Worm (Caenorhabditis elegans): ENCODE measurements around the gene sra-11.

sra-11 gene

ce11 chrII:10910219-10910618, at the start of gene sra-11:
Gene sra-11 (minus strand): TSS chrII:10910319.
- TF ChIP-seq hmg-4 (GFP tag; optimal IDR thresholded peaks at IDR 0.05) (no peak), flt-1 (GFP tag; IDR thresholded peaks at IDR 0.05) (no peak)

ce11 chrII:10959676-10960075, 49.6 kb upstream of the sra-11 start:
- TF ChIP-seq tra-4 (tag; optimal IDR thresholded peaks at IDR 0.05), result no peak
- TF ChIP-seq ceh-36 (tag; optimal IDR thresholded peaks at IDR 0.05), result no peak
- no peak for TF ChIP-seq F13C5.2 (tag; optimal IDR thresholded peaks at IDR 0.05)
- TF ChIP-seq aly-1 (tag; optimal IDR thresholded peaks at IDR 0.05), result no peak
- no peak for TF ChIP-seq flt-1 (GFP tag; IDR thresholded peaks at IDR 0.05)
- no peak for TF ChIP-seq tbx-37 (GFP tag; conservative IDR thresholded peaks at IDR 0.05)
- no peak for TF ChIP-seq tbx-11 (GFP tag; IDR thresholded peaks at IDR 0.05)
- TF ChIP-seq scrt-1 (GFP tag; IDR thresholded peaks at IDR 0.05), result no peak
- no peak for TF ChIP-seq pes-1 (GFP tag; IDR thresholded peaks at IDR 0.05)
- no peak for TF ChIP-seq ets-7 (tag; optimal IDR thresholded peaks at IDR 0.05)

ce11 chrII:10959138-10959537, 49.0 kb upstream of the sra-11 start:
- TF ChIP-seq tra-4 (tag; optimal IDR thresholded peaks at IDR 0.05), result no peak
- TF ChIP-seq ceh-36 (tag; optimal IDR thresholded peaks at IDR 0.05), result no peak
- no peak for TF ChIP-seq scrt-1 (GFP tag; IDR thresholded peaks at IDR 0.05)
- no peak for TF ChIP-seq flt-1 (GFP tag; IDR thresholded peaks at IDR 0.05)

- no peak for TF ChIP-seq hmg-4 (GFP tag; optimal IDR thresholded peaks at IDR 0.05)
- no peak for TF ChIP-seq ama-1 (optimal IDR thresholded peaks at IDR 0.05)
- no peak for TF ChIP-seq F13C5.2 (tag; optimal IDR thresholded peaks at IDR 0.05)
- no peak for TF ChIP-seq ceh-36 (tag; optimal IDR thresholded peaks at IDR 0.05)
- no peak for TF ChIP-seq scrt-1 (GFP tag; IDR thresholded peaks at IDR 0.05)
- no peak for TF ChIP-seq tra-4 (tag; optimal IDR thresholded peaks at IDR 0.05)
- no peak for TF ChIP-seq ets-7 (tag; optimal IDR thresholded peaks at IDR 0.05)
- no peak for TF ChIP-seq sea-1 (GFP tag; conservative IDR thresholded peaks at IDR 0.05)
- TF ChIP-seq tbx-11 (GFP tag; IDR thresholded peaks at IDR 0.05), result no peak
- no peak for TF ChIP-seq ceh-13 (GFP tag; optimal IDR thresholded peaks at IDR 0.05)
- no peak for TF ChIP-seq pes-1 (GFP tag; IDR thresholded peaks at IDR 0.05)
- no peak for TF ChIP-seq hnd-1 (tag; optimal IDR thresholded peaks at IDR 0.05)
- no peak for TF ChIP-seq aly-1 (tag; optimal IDR thresholded peaks at IDR 0.05)
- TF ChIP-seq hmbx-1 (tag; optimal IDR thresholded peaks at IDR 0.05), result no peak
- TF ChIP-seq tbx-37 (GFP tag; conservative IDR thresholded peaks at IDR 0.05), result no peak
- TF ChIP-seq flt-1 (GFP tag; IDR thresholded peaks at IDR 0.05), result no peak
- TF ChIP-seq B0310.2 (tag; optimal IDR thresholded peaks at IDR 0.05), result no peak
Observed at ce11 chrII:10956793-10957192, 46.7 kb upstream of the sra-11 start, which contains the start of gene R03D7.8. Gene R03D7.8 (minus strand): TSS chrII:10956893.

- TF ChIP-seq tbx-11 (GFP tag; IDR thresholded peaks at IDR 0.05) (no peak), tra-4 (tag; optimal IDR thresholded peaks at IDR 0.05) (no peak), F13C5.2 (tag; optimal IDR thresholded peaks at IDR 0.05) (no peak), pes-1 (GFP tag; IDR thresholded peaks at IDR 0.05) (no peak), ets-7 (tag; optimal IDR thresholded peaks at IDR 0.05) (no peak), flt-1 (GFP tag; IDR thresholded peaks at IDR 0.05) (no peak), hmg-4 (GFP tag; optimal IDR thresholded peaks at IDR 0.05) (no peak), tbx-37 (GFP tag; conservative IDR thresholded peaks at IDR 0.05) (no peak), ceh-36 (tag; optimal IDR thresholded peaks at IDR 0.05) (no peak), ceh-13 (GFP tag; optimal IDR thresholded peaks at IDR 0.05) (no peak), hmbx-1 (tag; optimal IDR thresholded peaks at IDR 0.05) (no peak), ama-1 (optimal IDR thresholded peaks at IDR 0.05) (no peak), sea-1 (GFP tag; conservative IDR thresholded peaks at IDR 0.05) (no peak), hnd-1 (tag; optimal IDR thresholded peaks at IDR 0.05) (no peak), B0310.2 (tag; optimal IDR thresholded peaks at IDR 0.05) (no peak), scrt-1 (GFP tag; IDR thresholded peaks at IDR 0.05) (no peak), aly-1 (tag; optimal IDR thresholded peaks at IDR 0.05) (no peak)
Observed at ce11 chrII:10955114-10955513, 45.0 kb upstream of the sra-11 start.

ce11 chrII:10953065-10953464, 42.9 kb upstream of the sra-11 start, which contains the start of gene nos-1:
Gene nos-1 (minus strand): TSS chrII:10953165.
- TF ChIP-seq hmbx-1 (tag; optimal IDR thresholded peaks at IDR 0.05) (no peak), sea-1 (GFP tag; conservative IDR thresholded peaks at IDR 0.05) (no peak), hnd-1 (tag; optimal IDR thresholded peaks at IDR 0.05) (no peak), tbx-11 (GFP tag; IDR thresholded peaks at IDR 0.05) (no peak), tra-4 (tag; optimal IDR thresholded peaks at IDR 0.05) (no peak), ama-1 (optimal IDR thresholded peaks at IDR 0.05) (no peak), ceh-36 (tag; optimal IDR thresholded peaks at IDR 0.05) (no peak), pes-1 (GFP tag; IDR thresholded peaks at IDR 0.05) (no peak), F13C5.2 (tag; optimal IDR thresholded peaks at IDR 0.05) (no peak), B0310.2 (tag; optimal IDR thresholded peaks at IDR 0.05) (no peak)

- TF ChIP-seq tra-4 (tag; optimal IDR thresholded peaks at IDR 0.05), result no peak
Observed at ce11 chrII:10950107-10950679, 40.1 kb upstream of the sra-11 start, which contains the start of gene gst-5. Gene gst-5 (plus strand): TSS chrII:10950352.

- no peak for TF ChIP-seq ama-1 (optimal IDR thresholded peaks at IDR 0.05)
Observed at ce11 chrII:10949383-10949782, 39.3 kb upstream of the sra-11 start.

All from whole organism, early embryonic.